Comparison of ENCODE assay signal across 1 fruit fly cellular context in the genomic region with DNA sequence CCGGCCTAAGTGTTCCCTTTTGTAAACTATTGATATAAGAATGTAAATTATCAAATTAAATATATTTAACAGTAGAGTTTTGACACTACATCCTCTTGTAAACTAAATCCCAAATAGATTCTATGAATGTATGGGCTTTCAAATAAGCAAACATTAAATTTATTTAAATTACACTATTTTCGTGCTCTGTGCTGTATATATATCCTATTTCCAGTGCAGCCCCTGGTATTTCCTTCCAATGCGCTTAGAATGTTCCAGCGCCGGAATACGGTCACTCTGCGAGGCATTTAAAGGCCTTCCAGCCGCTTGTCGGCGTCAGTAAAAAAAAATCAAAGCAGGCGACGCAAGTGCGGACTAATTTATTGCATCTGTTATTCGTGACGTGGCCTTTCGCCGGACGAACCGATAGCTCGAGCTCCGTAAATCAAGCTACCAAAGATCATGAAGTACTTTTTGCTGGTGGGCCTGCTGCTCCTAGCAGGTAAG.
TF ChIP-seq lines count a peak whose summit lies in the region.

Gene Gp93, plus strand, starts transcription at position 291 of the 486 bp plus-strand sequence.

TF ChIP-seq in whole organism, embryonic, 481 proteins besides CTCF, POLR2A, EP300 and RAD21 (continued from another document and continues in another):
- TF ChIP-seq MTF-1 (GFP tag; optimal IDR thresholded peaks at IDR 0.05; lab: Kevin White, UChicago; ENCODE audit: borderline replicate concordance): peak; percentile 24
- peak; percentile 98 for TF ChIP-seq Xbp1 (GFP tag; optimal IDR thresholded peaks at IDR 0.05; lab: Kevin White, UChicago)
- TF ChIP-seq Blimp-1 (GFP tag; optimal IDR thresholded peaks at IDR 0.05; lab: Kevin White, UChicago): no peak
- no peak for TF ChIP-seq jigr1 (GFP tag; IDR thresholded peaks at IDR 0.05; lab: Robert Waterston, UW)
- no peak for TF ChIP-seq CG10274 (GFP tag; optimal IDR thresholded peaks at IDR 0.05; lab: Kevin White, UChicago)
- no peak for TF ChIP-seq CG10959 (GFP tag; IDR thresholded peaks at IDR 0.05; lab: Robert Waterston, UW)
- TF ChIP-seq CG10366 (GFP tag; IDR thresholded peaks at IDR 0.05; lab: Robert Waterston, UW): peak; percentile 71
- no peak for TF ChIP-seq vfl (GFP tag; optimal IDR thresholded peaks at IDR 0.05; lab: Kevin White, UChicago)
- TF ChIP-seq CG12104 (GFP tag; optimal IDR thresholded peaks at IDR 0.05; lab: Kevin White, UChicago): no peak
- TF ChIP-seq repo (GFP tag; optimal IDR thresholded peaks at IDR 0.05; lab: Kevin White, UChicago): peak; percentile 18
- peak; percentile 49 for TF ChIP-seq B-H1 (GFP tag; IDR thresholded peaks at IDR 0.05; lab: Robert Waterston, UW)
- no peak for TF ChIP-seq CG10147 (GFP tag; optimal IDR thresholded peaks at IDR 0.05; lab: Kevin White, UChicago)
- TF ChIP-seq CG4854 (GFP tag; optimal IDR thresholded peaks at IDR 0.05; lab: Kevin White, UChicago): no peak
- peak; percentile 70 for TF ChIP-seq CG30403 (GFP tag; optimal IDR thresholded peaks at IDR 0.05; lab: Kevin White, UChicago)
- TF ChIP-seq dpn (GFP tag; optimal IDR thresholded peaks at IDR 0.05; lab: Kevin White, UChicago): peak; percentile 25 to 64
- TF ChIP-seq insv (GFP tag; optimal IDR thresholded peaks at IDR 0.05; lab: Kevin White, UChicago): peak in 1 of 2 experiments; percentile 11
- TF ChIP-seq CG31365 (tag; optimal IDR thresholded peaks at IDR 0.05; lab: Kevin White, UChicago): no peak
- TF ChIP-seq lmd (GFP tag; IDR thresholded peaks at IDR 0.05; lab: Robert Waterston, UW): peak; percentile 66
- no peak for TF ChIP-seq Stat92E (GFP tag; optimal IDR thresholded peaks at IDR 0.05; lab: Kevin White, UChicago)
- peak; percentile 53; the same call in 1 of the 2 replicates for TF ChIP-seq sisA (GFP tag; IDR thresholded peaks at IDR 0.05; lab: Robert Waterston, UW)
- TF ChIP-seq mld (GFP tag; IDR thresholded peaks at IDR 0.05; lab: Robert Waterston, UW; ENCODE audit: partially characterized antibody): no peak
- no peak for TF ChIP-seq Bdp1 (GFP tag; optimal IDR thresholded peaks at IDR 0.05; lab: Kevin White, UChicago)
- TF ChIP-seq ken (GFP tag; IDR thresholded peaks at IDR 0.05; lab: Robert Waterston, UW): peak; percentile 46; the same call in 1 of the 3 replicates
- TF ChIP-seq Atf-2 (GFP tag; optimal IDR thresholded peaks at IDR 0.05; lab: Kevin White, UChicago): no peak
- TF ChIP-seq da (GFP tag; optimal IDR thresholded peaks at IDR 0.05; lab: Kevin White, UChicago): no peak
- TF ChIP-seq CG17612 (GFP tag; IDR thresholded peaks at IDR 0.05; lab: Robert Waterston, UW): peak; percentile 48; the same call in 1 of the 2 replicates
- TF ChIP-seq CkIIα-i1 (GFP tag; IDR thresholded peaks at IDR 0.05; lab: Robert Waterston, UW): no peak
- TF ChIP-seq CG43689 (GFP tag; IDR thresholded peaks at IDR 0.05; lab: Robert Waterston, UW): no peak
- TF ChIP-seq YL-1 (GFP tag; optimal IDR thresholded peaks at IDR 0.05; lab: Kevin White, UChicago): peak; percentile 95
- no peak for TF ChIP-seq CG2202 (tag; optimal IDR thresholded peaks at IDR 0.05; lab: Kevin White, UChicago)
- peak; percentile 9 for TF ChIP-seq mirr (GFP tag; optimal IDR thresholded peaks at IDR 0.05; lab: Kevin White, UChicago)
- TF ChIP-seq kah (GFP tag; optimal IDR thresholded peaks at IDR 0.05; lab: Kevin White, UChicago): no peak
- no peak for TF ChIP-seq fru (optimal IDR thresholded peaks at IDR 0.05; lab: Kevin White, UChicago)
- TF ChIP-seq CG11723 (GFP tag; optimal IDR thresholded peaks at IDR 0.05; lab: Kevin White, UChicago): no peak
- TF ChIP-seq Hand (GFP tag; optimal IDR thresholded peaks at IDR 0.05; lab: Kevin White, UChicago): peak; percentile 19
- no peak; the same call in 1 of the 2 replicates for TF ChIP-seq CG32767 (GFP tag; IDR thresholded peaks at IDR 0.05; lab: Robert Waterston, UW)
- peak; percentile 2 for TF ChIP-seq chn (GFP tag; optimal IDR thresholded peaks at IDR 0.05; lab: Kevin White, UChicago)
- peak; percentile 68 for TF ChIP-seq ara (GFP tag; IDR thresholded peaks at IDR 0.05; lab: Robert Waterston, UW)
- TF ChIP-seq salm (tag; optimal IDR thresholded peaks at IDR 0.05; lab: Kevin White, UChicago): no peak
- no peak for TF ChIP-seq dmrt99B (tag; optimal IDR thresholded peaks at IDR 0.05; lab: Kevin White, UChicago)
- TF ChIP-seq Ets65A (GFP tag; lab: Kevin White, UChicago): peak; percentile 72
- peak; percentile 59 for TF ChIP-seq phol (tag; optimal IDR thresholded peaks at IDR 0.05; lab: Kevin White, UChicago)
- TF ChIP-seq CG18764 (GFP tag; optimal IDR thresholded peaks at IDR 0.05; lab: Kevin White, UChicago): no peak
- TF ChIP-seq CG10979 (tag; optimal IDR thresholded peaks at IDR 0.05; lab: Kevin White, UChicago): peak; percentile 22
- no peak for TF ChIP-seq caup (GFP tag; optimal IDR thresholded peaks at IDR 0.05; lab: Kevin White, UChicago; ENCODE audit: severe bottlenecking)
- peak; percentile 67 for TF ChIP-seq nom (GFP tag; optimal IDR thresholded peaks at IDR 0.05; lab: Kevin White, UChicago)
- TF ChIP-seq Bteb2 (GFP tag; optimal IDR thresholded peaks at IDR 0.05; lab: Kevin White, UChicago): peak; percentile 48
- no peak for TF ChIP-seq scrt (GFP tag; optimal IDR thresholded peaks at IDR 0.05; lab: Kevin White, UChicago)
- peak; percentile 58 for TF ChIP-seq Hr3 (GFP tag; optimal IDR thresholded peaks at IDR 0.05; lab: Kevin White, UChicago)
- TF ChIP-seq croc (GFP tag; conservative IDR thresholded peaks at IDR 0.05; lab: Robert Waterston, UW): peak; percentile 49; the same call in 1 of the 3 replicates
- TF ChIP-seq Sry-δ (GFP tag; optimal IDR thresholded peaks at IDR 0.05; lab: Kevin White, UChicago): no peak
- no peak for TF ChIP-seq schlank (tag; optimal IDR thresholded peaks at IDR 0.05; lab: Kevin White, UChicago)
- no peak for TF ChIP-seq CG1647 (GFP tag; optimal IDR thresholded peaks at IDR 0.05; lab: Kevin White, UChicago)
- no peak for TF ChIP-seq maf-S (GFP tag; optimal IDR thresholded peaks at IDR 0.05; lab: Kevin White, UChicago)
- no peak for TF ChIP-seq CG6791 (GFP tag; IDR thresholded peaks at IDR 0.05; lab: Robert Waterston, UW; ENCODE audit: partially characterized antibody)
- no peak for TF ChIP-seq Sox102F (GFP tag; optimal IDR thresholded peaks at IDR 0.05; lab: Kevin White, UChicago)
- peak; percentile 82 for TF ChIP-seq sd (tag; optimal IDR thresholded peaks at IDR 0.05; lab: Kevin White, UChicago)
- no peak for TF ChIP-seq tll (GFP tag; optimal IDR thresholded peaks at IDR 0.05; lab: Kevin White, UChicago)
- TF ChIP-seq CG33213 (GFP tag; optimal IDR thresholded peaks at IDR 0.05; lab: Kevin White, UChicago): no peak
- TF ChIP-seq org-1 (GFP tag; optimal IDR thresholded peaks at IDR 0.05; lab: Kevin White, UChicago): peak; percentile 2
- TF ChIP-seq ind (GFP tag; optimal IDR thresholded peaks at IDR 0.05; lab: Kevin White, UChicago): no peak
- TF ChIP-seq CG11085 (GFP tag; IDR thresholded peaks at IDR 0.05; lab: Robert Waterston, UW): peak; percentile 56
- no peak for TF ChIP-seq gem (tag; optimal IDR thresholded peaks at IDR 0.05; lab: Kevin White, UChicago)
- TF ChIP-seq dimm (GFP tag; IDR thresholded peaks at IDR 0.05; lab: Robert Waterston, UW): peak; percentile 16; the same call in 1 of the 2 replicates
- TF ChIP-seq corto (GFP tag; optimal IDR thresholded peaks at IDR 0.05; lab: Kevin White, UChicago): no peak
- TF ChIP-seq ab (GFP tag; optimal IDR thresholded peaks at IDR 0.05; lab: Kevin White, UChicago): no peak
- peak; percentile 53 for TF ChIP-seq CG10462 (GFP tag; optimal IDR thresholded peaks at IDR 0.05; lab: Kevin White, UChicago)
- no peak for TF ChIP-seq sna (GFP tag; IDR thresholded peaks at IDR 0.05; lab: Robert Waterston, UW; ENCODE audit: partially characterized antibody)
- TF ChIP-seq her (GFP tag; optimal IDR thresholded peaks at IDR 0.05; lab: Kevin White, UChicago): peak; percentile 18
- TF ChIP-seq ems (GFP tag; optimal IDR thresholded peaks at IDR 0.05; lab: Kevin White, UChicago): peak; percentile 41
- TF ChIP-seq CG31441 (GFP tag; IDR thresholded peaks at IDR 0.05; lab: Robert Waterston, UW): no peak; the same call in 1 of the 2 replicates
- no peak for TF ChIP-seq abd-A (tag; optimal IDR thresholded peaks at IDR 0.05; lab: Kevin White, UChicago)
- TF ChIP-seq Rfx (GFP tag; IDR thresholded peaks at IDR 0.05; lab: Robert Waterston, UW): peak; percentile 80
- TF ChIP-seq CG32532 (GFP tag; IDR thresholded peaks at IDR 0.05; lab: Robert Waterston, UW): peak; percentile 80
- no peak for TF ChIP-seq CG2129 (GFP tag; IDR thresholded peaks at IDR 0.05; lab: Robert Waterston, UW; ENCODE audit: partially characterized antibody)
- peak; percentile 59 for TF ChIP-seq unpg (GFP tag; optimal IDR thresholded peaks at IDR 0.05; lab: Kevin White, UChicago)
- no peak for TF ChIP-seq oc (tag; optimal IDR thresholded peaks at IDR 0.05; lab: Kevin White, UChicago)
- TF ChIP-seq eyg (GFP tag; optimal IDR thresholded peaks at IDR 0.05; lab: Kevin White, UChicago): no peak
- no peak for TF ChIP-seq CG3065 (GFP tag; optimal IDR thresholded peaks at IDR 0.05; lab: Kevin White, UChicago)
- TF ChIP-seq Dek (tag; optimal IDR thresholded peaks at IDR 0.05; lab: Kevin White, UChicago): peak; percentile 18
- no peak; the same call in 2 of the 3 replicates for TF ChIP-seq HLH4C (GFP tag; IDR thresholded peaks at IDR 0.05; lab: Robert Waterston, UW; ENCODE audit: partially characterized antibody)
- no peak for TF ChIP-seq Vsx1 (GFP tag; optimal IDR thresholded peaks at IDR 0.05; lab: Kevin White, UChicago)
- peak; percentile 67 for TF ChIP-seq gfzf (GFP tag; optimal IDR thresholded peaks at IDR 0.05; lab: Kevin White, UChicago)
- TF ChIP-seq tna (GFP tag; IDR thresholded peaks at IDR 0.05; lab: Robert Waterston, UW; ENCODE audit: partially characterized antibody): 0 out of 2 replicates have a peak, but pooled peaks have one; percentile 12
- TF ChIP-seq lola (GFP tag; optimal IDR thresholded peaks at IDR 0.05; lab: Kevin White, UChicago): peak in 1 of 3 experiments; percentile 62
- no peak for TF ChIP-seq TFAM (GFP tag; optimal IDR thresholded peaks at IDR 0.05; lab: Kevin White, UChicago)
- peak; percentile 51; the same call in 1 of the 2 replicates for TF ChIP-seq al (GFP tag; IDR thresholded peaks at IDR 0.05; lab: Robert Waterston, UW)
- peak; percentile 40; the same call in 1 of the 2 replicates for TF ChIP-seq stc (GFP tag; IDR thresholded peaks at IDR 0.05; lab: Robert Waterston, UW)
- peak; percentile 39 for TF ChIP-seq bab2 (GFP tag; optimal IDR thresholded peaks at IDR 0.05; lab: Kevin White, UChicago)
- no peak for TF ChIP-seq CG11560 (tag; IDR thresholded peaks at IDR 0.05; lab: Robert Waterston, UW)
- TF ChIP-seq exex (tag; optimal IDR thresholded peaks at IDR 0.05; lab: Kevin White, UChicago): peak; percentile 50
- TF ChIP-seq CG2875 (GFP tag; optimal IDR thresholded peaks at IDR 0.05; lab: Kevin White, UChicago): peak; percentile 18
- TF ChIP-seq HLHmδ (GFP tag; optimal IDR thresholded peaks at IDR 0.05; lab: Kevin White, UChicago): peak; percentile 46
- TF ChIP-seq crc (GFP tag; optimal IDR thresholded peaks at IDR 0.05; lab: Kevin White, UChicago): no peak
- no peak for TF ChIP-seq Hr39 (optimal IDR thresholded peaks at IDR 0.05; lab: Kevin White, UChicago)
- TF ChIP-seq Dfd (GFP tag; optimal IDR thresholded peaks at IDR 0.05; lab: Kevin White, UChicago): no peak
- no peak for TF ChIP-seq crol (GFP tag; IDR thresholded peaks at IDR 0.05; lab: Robert Waterston, UW)
- peak; percentile 9 for TF ChIP-seq Atf3 (GFP tag; optimal IDR thresholded peaks at IDR 0.05; lab: Kevin White, UChicago)
- peak; percentile 4 for TF ChIP-seq HmgD (GFP tag; optimal IDR thresholded peaks at IDR 0.05; lab: Kevin White, UChicago)
- no peak for TF ChIP-seq CG5245 (GFP tag; optimal IDR thresholded peaks at IDR 0.05; lab: Kevin White, UChicago)
- TF ChIP-seq Jarid2 (GFP tag; optimal IDR thresholded peaks at IDR 0.05; lab: Kevin White, UChicago): peak; percentile 72
- no peak for TF ChIP-seq lov (optimal IDR thresholded peaks at IDR 0.05; lab: Kevin White, UChicago)
- TF ChIP-seq lov (GFP tag; IDR thresholded peaks at IDR 0.05; lab: Robert Waterston, UW): no peak
- TF ChIP-seq Dip2 (GFP tag; IDR thresholded peaks at IDR 0.05; lab: Robert Waterston, UW): no peak
- TF ChIP-seq Antp (GFP tag; optimal IDR thresholded peaks at IDR 0.05; lab: Kevin White, UChicago): peak; percentile 21
- peak; percentile 74 for TF ChIP-seq CoRest (tag; optimal IDR thresholded peaks at IDR 0.05; lab: Kevin White, UChicago)
- peak; percentile 12 for TF ChIP-seq CG18011 (GFP tag; optimal IDR thresholded peaks at IDR 0.05; lab: Kevin White, UChicago)
- peak; percentile 79 for TF ChIP-seq row (GFP tag; IDR thresholded peaks at IDR 0.05; lab: Robert Waterston, UW)
- no peak for TF ChIP-seq CG17802 (tag; optimal IDR thresholded peaks at IDR 0.05; lab: Kevin White, UChicago)
- no peak for TF ChIP-seq emc (GFP tag; optimal IDR thresholded peaks at IDR 0.05; lab: Kevin White, UChicago)
- 0 out of 3 replicates have a peak, but pooled peaks have one; percentile 15 for TF ChIP-seq CG11695 (GFP tag; IDR thresholded peaks at IDR 0.05; lab: Robert Waterston, UW)
- TF ChIP-seq CG16779 (GFP tag; IDR thresholded peaks at IDR 0.05; lab: Robert Waterston, UW): no peak
- peak; percentile 42 for TF ChIP-seq fd3F (GFP tag; optimal IDR thresholded peaks at IDR 0.05; lab: Kevin White, UChicago)
- TF ChIP-seq Fer3 (tag; optimal IDR thresholded peaks at IDR 0.05; lab: Kevin White, UChicago): peak; percentile 58
- TF ChIP-seq z (GFP tag; IDR thresholded peaks at IDR 0.05; lab: Robert Waterston, UW): no peak
- peak; percentile 66 for TF ChIP-seq az2 (GFP tag; optimal IDR thresholded peaks at IDR 0.05; lab: Kevin White, UChicago)
- TF ChIP-seq CG30020 (tag; optimal IDR thresholded peaks at IDR 0.05; lab: Kevin White, UChicago): peak; percentile 47
- TF ChIP-seq onecut (GFP tag; IDR thresholded peaks at IDR 0.05; lab: Robert Waterston, UW): peak; percentile 15; the same call in 1 of the 2 replicates
- peak; percentile 86 for TF ChIP-seq slbo (GFP tag; IDR thresholded peaks at IDR 0.05; lab: Robert Waterston, UW)
- no peak for TF ChIP-seq CG10654 (GFP tag; optimal IDR thresholded peaks at IDR 0.05; lab: Kevin White, UChicago)
- TF ChIP-seq Nf-YB (GFP tag; optimal IDR thresholded peaks at IDR 0.05; lab: Kevin White, UChicago): peak; percentile 16
- no peak for TF ChIP-seq unc-4 (GFP tag; IDR thresholded peaks at IDR 0.05; lab: Robert Waterston, UW; ENCODE audit: partially characterized antibody)
- TF ChIP-seq CG9437 (GFP tag; optimal IDR thresholded peaks at IDR 0.05; lab: Kevin White, UChicago): peak; percentile 31
- TF ChIP-seq CG12219 (GFP tag; optimal IDR thresholded peaks at IDR 0.05; lab: Kevin White, UChicago): peak; percentile 15
- TF ChIP-seq CG1602 (GFP tag; optimal IDR thresholded peaks at IDR 0.05; lab: Kevin White, UChicago): peak; percentile 68
- no peak for TF ChIP-seq CG17568 (GFP tag; optimal IDR thresholded peaks at IDR 0.05; lab: Kevin White, UChicago)
